Fruit fly (Drosophila melanogaster): ENCODE data around the gene TTLL6B.

- TF ChIP-seq psq (optimal IDR thresholded peaks at IDR 0.05): no peak
- TF ChIP-seq ttk (optimal IDR thresholded peaks at IDR 0.05): no peak
Observed at dm6 chr3R:27253921-27254376, 3.1 kb upstream of the TTLL6B start.
